Fruit fly (Drosophila melanogaster) whole organism, embryonic: ENCODE results near the gene CG42395.
A peak's percentile ranks its signal among the peaks of the same experiment; 100 is the strongest.

ENCODE experiments used
- Asciz ChIP-seq: fragments of 200-800 bp; sonication (Bioruptor generic); optimal IDR thresholded peaks from 2 replicates; lab custom pipeline; 2017; ENCODE audit warnings: missing biosample characterization, mild to moderate bottlenecking, missing genetic modification characterization, missing genetic modification reagents
- CG11456 ChIP-seq: fragments of 200-800 bp; sonication (Bioruptor generic); IDR thresholded peaks from 3 replicates; pipeline ENCODE4 v1.3.6; 2022; ENCODE audit warnings: missing biosample characterization, missing genetic modification characterization
- CG11560 ChIP-seq: fragments of 200-800 bp; sonication (Bioruptor generic); IDR thresholded peaks from 3 replicates; pipeline ENCODE4 v1.3.6; 2022; ENCODE audit warnings: missing biosample characterization, missing genetic modification characterization
- CG12769 ChIP-seq: fragments of 200-800 bp; sonication (Bioruptor generic); optimal IDR thresholded peaks from 2 replicates; lab custom pipeline; 2019; ENCODE audit warnings: missing biosample characterization, mild to moderate bottlenecking, missing genetic modification characterization, moderate library complexity
- CG15073 ChIP-seq: fragments of 200-800 bp; sonication (Bioruptor generic); optimal IDR thresholded peaks from 2 replicates; lab custom pipeline; 2016; ENCODE audit warnings: missing biosample characterization, missing genetic modification characterization
- CG1602 ChIP-seq: fragments of 200-800 bp; sonication (Bioruptor generic); optimal IDR thresholded peaks from 3 replicates; lab custom pipeline; 2016; ENCODE audit warnings: missing biosample characterization, missing genetic modification characterization
- CG1603 ChIP-seq: fragments of 200-800 bp; sonication (Bioruptor generic); optimal IDR thresholded peaks from 2 replicates; lab custom pipeline; 2019; ENCODE audit warnings: missing biosample characterization, mild to moderate bottlenecking, missing genetic modification characterization, moderate library complexity
- CG16863 ChIP-seq: fragments of 200-800 bp; sonication (Bioruptor generic); optimal IDR thresholded peaks from 3 replicates; lab custom pipeline; 2016; ENCODE audit warnings: missing biosample characterization, missing genetic modification characterization
- CG17328 ChIP-seq: fragments of 200-800 bp; sonication (Bioruptor generic); IDR thresholded peaks from 2 replicates; pipeline ENCODE4 v1.3.6; 2022; ENCODE audit warnings: missing biosample characterization, missing genetic modification characterization
- CG17568 ChIP-seq: fragments of 200-800 bp; sonication (Bioruptor generic); optimal IDR thresholded peaks from 2 replicates; lab custom pipeline; 2018; ENCODE audit warnings: missing biosample characterization, mild to moderate bottlenecking, missing genetic modification characterization, moderate library complexity
- CG31365 ChIP-seq: fragments of 200-800 bp; sonication (Bioruptor generic); optimal IDR thresholded peaks from 2 replicates; lab custom pipeline; 2018; ENCODE audit warnings: missing biosample characterization, mild to moderate bottlenecking, missing genetic modification characterization
- CG3847 ChIP-seq: fragments of 200-800 bp; sonication (Bioruptor generic); IDR thresholded peaks from 2 replicates; pipeline ENCODE4 v1.3.6; 2022; ENCODE audit warnings: missing biosample characterization, missing genetic modification characterization
- CG4360 ChIP-seq: fragments of 200-800 bp; sonication (Bioruptor generic); IDR thresholded peaks from 2 replicates; pipeline ENCODE4 v1.3.6; 2022; ENCODE audit warnings: missing biosample characterization, missing genetic modification characterization
- CG4820 ChIP-seq: fragments of 200-800 bp; sonication (Bioruptor generic); optimal IDR thresholded peaks from 3 replicates; lab custom pipeline; 2016; ENCODE audit warnings: missing biosample characterization, missing genetic modification characterization
- CG6683 ChIP-seq: fragments of 200-800 bp; sonication (Bioruptor generic); optimal IDR thresholded peaks from 2 replicates; lab custom pipeline; 2017; ENCODE audit warnings: missing biosample characterization, mild to moderate bottlenecking, missing genetic modification characterization, missing genetic modification reagents
- CG8290 ChIP-seq, 3 experiments: fragments of 200-800 bp; sonication (Bioruptor generic); optimal IDR thresholded peaks; 2 replicates each; lab custom pipeline; 2016 to 2019; ENCODE audit warnings: missing biosample characterization in 3 of 3, missing genetic modification characterization in 3 of 3, mild to moderate bottlenecking in 2 of 3, moderate library complexity in 1 of 3
- CG8944 ChIP-seq: fragments of 200-800 bp; sonication (Bioruptor generic); optimal IDR thresholded peaks from 3 replicates; lab custom pipeline; 2016; ENCODE audit warnings: missing biosample characterization, missing genetic modification characterization
- CG9215 ChIP-seq: fragments of 200-800 bp; sonication (Bioruptor generic); IDR thresholded peaks from 2 replicates; pipeline ENCODE4 v1.3.6; 2022; ENCODE audit warnings: missing biosample characterization, missing genetic modification characterization
- Camta ChIP-seq: fragments of 200-800 bp; sonication (Bioruptor generic); optimal IDR thresholded peaks from 2 replicates; lab custom pipeline; 2016; ENCODE audit warnings: missing biosample characterization, missing genetic modification characterization
- CrebB ChIP-seq: fragments of 200-800 bp; sonication (Bioruptor generic); optimal IDR thresholded peaks from 3 replicates; lab custom pipeline; 2018; ENCODE audit warnings: missing biosample characterization, mild to moderate bottlenecking, missing genetic modification characterization
- Doc3 ChIP-seq: fragments of 200-800 bp; sonication (Bioruptor generic); IDR thresholded peaks from 3 replicates; pipeline ENCODE4 v1.3.6; 2022; ENCODE audit warnings: missing biosample characterization, missing genetic modification characterization; ENCODE audit not compliant: partially characterized antibody
- Dp ChIP-seq: fragments of 200-800 bp; sonication (Bioruptor generic); optimal IDR thresholded peaks from 2 replicates; lab custom pipeline; 2018; ENCODE audit warnings: missing biosample characterization, mild to moderate bottlenecking, missing genetic modification characterization, moderate library complexity
- Eip74EF ChIP-seq, 2 experiments: fragments of 200-800 bp in 1 of 2; fragments of >200 bp in 1 of 2; sonication (Bioruptor generic) in 1 of 2; optimal IDR thresholded peaks; 2 replicates each; lab custom pipeline; 2017 to 2019; ENCODE audit warnings: missing biosample characterization in 2 of 2, missing genetic modification characterization in 2 of 2, mild to moderate bottlenecking in 1 of 2, moderate library complexity in 1 of 2
- HLH4C ChIP-seq: fragments of 200-800 bp; sonication (Bioruptor generic); IDR thresholded peaks from 3 replicates; pipeline ENCODE4 v1.3.6; 2022; ENCODE audit warnings: missing biosample characterization, missing genetic modification characterization; ENCODE audit not compliant: partially characterized antibody
- Kr ChIP-seq: fragments of 200-800 bp; sonication (Bioruptor generic); optimal IDR thresholded peaks from 2 replicates; lab custom pipeline; 2017; ENCODE audit warnings: missing biosample characterization, mild to moderate bottlenecking, missing genetic modification characterization
- Myb ChIP-seq: fragments of 200-800 bp; sonication (Bioruptor generic); optimal IDR thresholded peaks from 2 replicates; lab custom pipeline; 2016; ENCODE audit warnings: missing biosample characterization, missing genetic modification characterization
- Nf-YB ChIP-seq: fragments of 200-800 bp; sonication (Bioruptor generic); optimal IDR thresholded peaks from 3 replicates; lab custom pipeline; 2019; ENCODE audit warnings: missing biosample characterization, mild to moderate bottlenecking, missing genetic modification characterization, moderate library complexity
- Ptx1 ChIP-seq: fragments of 200-800 bp; sonication (Bioruptor generic); IDR thresholded peaks from 2 replicates; pipeline ENCODE4 v1.3.6; 2022; ENCODE audit warnings: missing biosample characterization, missing genetic modification characterization
- Rx ChIP-seq: fragments of 200-800 bp; sonication (Bioruptor generic); IDR thresholded peaks from 2 replicates; pipeline ENCODE4 v1.3.6; 2022; ENCODE audit warnings: missing biosample characterization, missing genetic modification characterization
- Six4 ChIP-seq: fragments of 200-800 bp; sonication (Bioruptor generic); optimal IDR thresholded peaks from 2 replicates; lab custom pipeline; 2016; ENCODE audit warnings: missing biosample characterization, missing genetic modification characterization
- Sox102F ChIP-seq: fragments of 200-800 bp; sonication (Bioruptor generic); optimal IDR thresholded peaks from 2 replicates; lab custom pipeline; 2018; ENCODE audit warnings: missing biosample characterization, mild to moderate bottlenecking, missing genetic modification characterization, moderate library complexity
- Vsx1 ChIP-seq: fragments of 200-800 bp; sonication (Bioruptor generic); optimal IDR thresholded peaks from 2 replicates; lab custom pipeline; 2017; ENCODE audit warnings: missing biosample characterization, mild to moderate bottlenecking, missing genetic modification characterization, missing genetic modification reagents
- ase ChIP-seq: fragments of 200-800 bp; sonication (Bioruptor generic); IDR thresholded peaks from 3 replicates; pipeline ENCODE4 v1.3.6; 2022; ENCODE audit warnings: missing biosample characterization, missing genetic modification characterization
- ato ChIP-seq: fragments of 200-800 bp; sonication (Bioruptor generic); IDR thresholded peaks from 2 replicates; pipeline ENCODE4 v1.3.6; 2022; ENCODE audit warnings: missing biosample characterization, missing genetic modification characterization; ENCODE audit not compliant: partially characterized antibody
- bigmax ChIP-seq: fragments of 200-800 bp; sonication (Bioruptor generic); optimal IDR thresholded peaks from 2 replicates; lab custom pipeline; 2018; ENCODE audit warnings: missing biosample characterization, mild to moderate bottlenecking, missing genetic modification characterization
- cas ChIP-seq: fragments of 200-800 bp; sonication (Bioruptor generic); IDR thresholded peaks from 2 replicates; pipeline ENCODE4 v1.3.6; 2022; ENCODE audit warnings: missing biosample characterization, missing genetic modification characterization
- dati ChIP-seq: fragments of 200-800 bp; sonication (Bioruptor generic); IDR thresholded peaks from 2 replicates; pipeline ENCODE4 v1.3.6; 2022; ENCODE audit warnings: missing biosample characterization, missing genetic modification characterization
- dmrt11E ChIP-seq: fragments of 200-800 bp; sonication (Bioruptor generic); optimal IDR thresholded peaks from 3 replicates; lab custom pipeline; 2018; ENCODE audit warnings: missing biosample characterization, mild to moderate bottlenecking, missing genetic modification characterization, moderate library complexity
- dmrt99B ChIP-seq: fragments of 200-800 bp; sonication (Bioruptor generic); optimal IDR thresholded peaks from 2 replicates; lab custom pipeline; 2018; ENCODE audit warnings: missing biosample characterization, mild to moderate bottlenecking, missing genetic modification characterization, moderate library complexity
- ems ChIP-seq: fragments of 200-800 bp; sonication (Bioruptor generic); optimal IDR thresholded peaks from 3 replicates; lab custom pipeline; 2016; ENCODE audit warnings: missing biosample characterization, missing genetic modification characterization
- fru ChIP-seq: fragments of >200 bp; optimal IDR thresholded peaks from 2 replicates; lab custom pipeline; 2017
- gce ChIP-seq: fragments of 200-800 bp; sonication (Bioruptor generic); IDR thresholded peaks from 3 replicates; pipeline ENCODE4 v1.3.6; 2022; ENCODE audit warnings: missing biosample characterization, missing genetic modification characterization
- gfzf ChIP-seq: fragments of 200-800 bp; sonication (Bioruptor generic); optimal IDR thresholded peaks from 2 replicates; lab custom pipeline; 2016; ENCODE audit warnings: missing biosample characterization, mild to moderate bottlenecking, missing genetic modification characterization, moderate library complexity
- ken ChIP-seq: fragments of 200-800 bp; sonication (Bioruptor generic); IDR thresholded peaks from 3 replicates; pipeline ENCODE4 v1.3.6; 2022; ENCODE audit warnings: missing biosample characterization, missing genetic modification characterization
- onecut ChIP-seq: fragments of 200-800 bp; sonication (Bioruptor generic); IDR thresholded peaks from 2 replicates; pipeline ENCODE4 v1.3.6; 2022; ENCODE audit warnings: missing biosample characterization, missing genetic modification characterization
- scrt ChIP-seq: fragments of 200-800 bp; sonication (Bioruptor generic); optimal IDR thresholded peaks from 2 replicates; lab custom pipeline; 2018; ENCODE audit warnings: missing biosample characterization, mild to moderate bottlenecking, missing genetic modification characterization, moderate library complexity
- sens-2 ChIP-seq: fragments of 200-800 bp; sonication (Bioruptor generic); IDR thresholded peaks from 2 replicates; pipeline ENCODE4 v1.3.6; 2022; ENCODE audit warnings: missing biosample characterization, missing genetic modification characterization
- sisA ChIP-seq: fragments of 200-800 bp; sonication (Bioruptor generic); IDR thresholded peaks from 2 replicates; pipeline ENCODE4 v1.3.6; 2022; ENCODE audit warnings: missing biosample characterization, missing genetic modification characterization
- wor ChIP-seq: fragments of 200-800 bp; sonication (Bioruptor generic); IDR thresholded peaks from 2 replicates; pipeline ENCODE4 v1.3.6; 2022; ENCODE audit warnings: missing biosample characterization, missing genetic modification characterization
- yki ChIP-seq: fragments of >200 bp; optimal IDR thresholded peaks from 3 replicates; lab custom pipeline; 2018

CG42395 gene

DNA sequence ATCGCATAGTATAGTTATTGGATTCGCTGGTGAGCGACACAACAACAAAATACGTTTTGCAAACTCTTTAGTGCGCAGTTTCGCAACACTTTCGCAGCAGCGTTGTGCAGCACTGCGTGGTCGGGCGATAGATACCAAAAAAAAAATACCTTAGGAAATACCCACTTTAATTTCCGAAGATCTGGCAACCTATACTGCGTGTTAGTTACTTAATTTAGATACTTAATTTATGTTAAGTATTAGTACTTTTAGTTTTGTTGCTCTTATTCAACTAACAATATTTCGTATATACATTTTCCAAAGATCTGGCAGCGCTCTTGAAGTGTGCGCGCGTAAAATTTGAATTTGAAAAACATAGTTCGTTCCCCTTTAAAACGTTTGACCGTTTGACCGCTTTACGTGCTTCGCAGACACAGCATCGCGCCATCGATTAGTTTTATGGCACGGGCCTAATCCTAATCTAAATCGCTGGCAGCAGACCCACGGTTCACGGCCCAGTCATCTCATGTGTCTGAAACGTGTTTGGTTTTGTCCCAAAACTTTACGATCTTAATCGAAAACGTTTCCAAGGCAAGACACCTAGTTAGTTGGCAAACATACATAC is 4.0 kb upstream of the CG42395 start, which contains the start of gene LPCAT (continued):
- TF ChIP-seq dmrt99B (tag; lab: Kevin White, UChicago) (peak; percentile 41), Asciz (peak; percentile 4), CG12769 (tag; lab: Kevin White, UChicago) (peak; percentile 72), CG9215 (GFP tag; lab: Robert Waterston, UW) (peak; percentile 72), CG11456 (GFP tag; lab: Robert Waterston, UW) (peak; percentile 85), ato (no peak; the same call in 1 of the 2 replicates), Ptx1 (GFP tag; lab: Robert Waterston, UW) (peak; percentile 88), Six4 (GFP tag; lab: Kevin White, UChicago) (peak; percentile 68), Rx (GFP tag; lab: Robert Waterston, UW) (peak; percentile 74), scrt (peak; percentile 43), CG1602 (GFP tag; lab: Kevin White, UChicago) (peak; percentile 67), yki (lab: Kevin White, UChicago) (no peak), CG6683 (peak; percentile 28), HLH4C (GFP tag; lab: Robert Waterston, UW) (peak; percentile 74), sens-2 (no peak), CG17328 (GFP tag; lab: Robert Waterston, UW) (peak; percentile 65), ase (GFP tag; lab: Robert Waterston, UW) (peak; percentile 67; the same call in 2 of the 3 replicates), Dp (GFP tag; lab: Kevin White, UChicago) (peak; percentile 86), dmrt11E (tag; lab: Kevin White, UChicago) (peak; percentile 44), Myb (GFP tag; lab: Kevin White, UChicago) (peak; percentile 86), gce (GFP tag; lab: Robert Waterston, UW) (0 out of 3 replicates have a peak, but pooled peaks have one; percentile 55), Eip74EF (GFP tag; optimal IDR thresholded peaks at IDR 0.05; lab: Kevin White, UChicago) (no peak), CG31365 (tag; lab: Kevin White, UChicago) (peak; percentile 29), onecut (GFP tag; lab: Robert Waterston, UW) (peak; percentile 41), CG4360 (GFP tag; lab: Robert Waterston, UW) (peak; percentile 76), CG1603 (tag; lab: Kevin White, UChicago) (peak; percentile 58), ems (peak; percentile 69), dati (GFP tag; lab: Robert Waterston, UW) (no peak), wor (no peak; the same call in 1 of the 2 replicates), CG8290 (GFP tag; optimal IDR thresholded peaks at IDR 0.05; lab: Kevin White, UChicago) (peak; percentile 47), CG8290 (tag; optimal IDR thresholded peaks at IDR 0.05; lab: Kevin White, UChicago) (peak in 1 of 2 experiments; percentile 66), Kr (GFP tag; lab: Kevin White, UChicago) (no peak), CrebB (tag; lab: Kevin White, UChicago) (no peak), Vsx1 (no peak), CG17568 (GFP tag; lab: Kevin White, UChicago) (peak; percentile 30), sisA (GFP tag; lab: Robert Waterston, UW) (peak; percentile 87), CG15073 (GFP tag; lab: Kevin White, UChicago) (no peak), fru (lab: Kevin White, UChicago) (no peak), CG8944 (GFP tag; lab: Kevin White, UChicago) (peak; percentile 71), Sox102F (GFP tag; lab: Kevin White, UChicago) (peak; percentile 31), CG11560 (peak; percentile 79), ken (GFP tag; lab: Robert Waterston, UW) (peak; percentile 90), CG16863 (peak; percentile 52), CG4820 (GFP tag; lab: Kevin White, UChicago) (peak; percentile 79), cas (GFP tag; lab: Robert Waterston, UW) (peak; percentile 22; the same call in 1 of the 2 replicates), Doc3 (peak; percentile 80), CG3847 (GFP tag; lab: Robert Waterston, UW) (peak; percentile 95), Camta (GFP tag; lab: Kevin White, UChicago) (peak; percentile 85), Nf-YB (GFP tag; lab: Kevin White, UChicago) (no peak), gfzf (GFP tag; lab: Kevin White, UChicago) (peak; percentile 54), bigmax (GFP tag; lab: Kevin White, UChicago) (no peak)
